Worm (Caenorhabditis elegans) whole organism, early embryonic: ENCODE measurements around the gene smg-3.

Experiments
- B0310.2 ChIP-seq: sonication (generic microtip); optimal IDR thresholded peaks from 2 replicates; lab custom pipeline; 2016; ENCODE audit warnings: mild to moderate bottlenecking, missing genetic modification characterization, missing compliant biosample characterization
- F13C5.2 ChIP-seq: sonication (generic microtip); optimal IDR thresholded peaks from 2 replicates; lab custom pipeline; 2017; ENCODE audit warnings: mild to moderate bottlenecking, missing genetic modification characterization, inconsistent platforms, missing compliant biosample characterization
- aly-1 ChIP-seq: sonication (generic microtip); optimal IDR thresholded peaks from 2 replicates; lab custom pipeline; 2016; ENCODE audit warnings: missing genetic modification characterization, missing compliant biosample characterization
- ama-1 ChIP-seq: fragments of 150-350 bp; optimal IDR thresholded peaks from 2 replicates; lab custom pipeline; 2014
- ceh-13 ChIP-seq: fragments of 200-800 bp; sonication (Bioruptor generic); optimal IDR thresholded peaks from 2 replicates; lab custom pipeline; 2018; ENCODE audit warnings: mild to moderate bottlenecking, missing genetic modification characterization, missing compliant biosample characterization
- ceh-36 ChIP-seq: sonication (generic microtip); optimal IDR thresholded peaks from 2 replicates; lab custom pipeline; 2016; ENCODE audit warnings: missing genetic modification characterization, inconsistent platforms, missing compliant biosample characterization
- ets-7 ChIP-seq: sonication (generic microtip); optimal IDR thresholded peaks from 2 replicates; lab custom pipeline; 2016; ENCODE audit warnings: missing genotype, missing genetic modification characterization, missing compliant biosample characterization
- flt-1 ChIP-seq: fragments of 200-800 bp; sonication (Bioruptor generic); IDR thresholded peaks from 2 replicates; pipeline ENCODE4 v1.3.6; 2022; ENCODE audit warnings: missing genetic modification characterization, missing compliant biosample characterization
- hmbx-1 ChIP-seq: sonication (generic microtip); optimal IDR thresholded peaks from 2 replicates; lab custom pipeline; 2016; ENCODE audit warnings: mild to moderate bottlenecking, missing genetic modification characterization, missing compliant biosample characterization
- hmg-4 ChIP-seq: fragments of 200-800 bp; sonication (Bioruptor generic); optimal IDR thresholded peaks from 2 replicates; lab custom pipeline; 2018; ENCODE audit warnings: mild to moderate bottlenecking, missing genetic modification characterization, missing compliant biosample characterization
- hnd-1 ChIP-seq: sonication (generic microtip); optimal IDR thresholded peaks from 2 replicates; lab custom pipeline; 2016; ENCODE audit warnings: missing genetic modification characterization, missing compliant biosample characterization
- pes-1 ChIP-seq: fragments of 200-800 bp; sonication (Bioruptor generic); IDR thresholded peaks from 2 replicates; pipeline ENCODE4 v1.3.6; 2022; ENCODE audit warnings: missing genetic modification reagents, missing genetic modification characterization, missing compliant biosample characterization
- scrt-1 ChIP-seq: fragments of 200-800 bp; sonication (Bioruptor generic); IDR thresholded peaks from 2 replicates; pipeline ENCODE4 v1.3.6; 2022; ENCODE audit warnings: missing genetic modification characterization, missing compliant biosample characterization
- sea-1 ChIP-seq: fragments of 200-800 bp; sonication (Bioruptor generic); conservative IDR thresholded peaks from 2 replicates; pipeline ENCODE4 v1.3.6; 2022; ENCODE audit warnings: missing genetic modification characterization, missing compliant biosample characterization
- tbx-11 ChIP-seq: fragments of 200-800 bp; sonication (Bioruptor generic); IDR thresholded peaks from 2 replicates; pipeline ENCODE4 v1.3.6; 2022; ENCODE audit warnings: missing genetic modification characterization, missing compliant biosample characterization
- tbx-37 ChIP-seq: fragments of 200-800 bp; sonication (Bioruptor generic); conservative IDR thresholded peaks from 2 replicates; pipeline ENCODE4 v1.3.6; 2022; ENCODE audit warnings: missing genetic modification reagents, missing genetic modification characterization, missing compliant biosample characterization
- tra-4 ChIP-seq: sonication (generic microtip); optimal IDR thresholded peaks from 2 replicates; lab custom pipeline; 2017; ENCODE audit warnings: missing genetic modification characterization, missing compliant biosample characterization

The smg-3 gene

DNA sequence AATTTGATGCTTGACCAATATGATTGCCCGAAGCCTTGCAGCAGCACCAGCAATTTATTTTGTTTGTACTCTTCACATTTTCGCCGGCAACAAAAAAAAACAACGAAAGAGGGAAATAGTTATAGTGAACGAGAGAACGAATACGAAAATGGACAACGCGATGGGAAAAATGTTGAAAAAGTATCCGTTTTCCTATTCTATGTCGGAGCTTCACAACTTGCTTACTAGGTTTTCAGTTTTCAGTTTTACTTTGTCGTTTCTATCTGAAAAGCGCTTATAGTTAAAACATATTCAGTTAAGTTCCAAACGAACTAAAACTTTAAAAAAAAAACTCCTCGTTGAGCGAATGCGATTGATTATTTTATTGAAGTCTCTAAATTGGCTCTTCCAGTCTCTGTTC lies 44.7 kb downstream of the smg-3 start:
- TF ChIP-seq ceh-13 (GFP tag; lab: Kevin White, UChicago) (no peak), ceh-36 (no peak), aly-1 (tag; lab: Kevin White, UChicago) (no peak), hmbx-1 (tag; lab: Kevin White, UChicago) (no peak), B0310.2 (no peak), ets-7 (no peak), hnd-1 (tag; lab: Kevin White, UChicago) (no peak), hmg-4 (no peak), ama-1 (lab: Kevin White, UChicago) (no peak), tbx-37 (GFP tag; lab: Robert Waterston, UW) (no peak), flt-1 (no peak), tbx-11 (no peak), F13C5.2 (tag; lab: Kevin White, UChicago) (no peak), scrt-1 (no peak), sea-1 (GFP tag; lab: Robert Waterston, UW) (no peak), tra-4 (tag; lab: Kevin White, UChicago) (no peak), pes-1 (GFP tag; lab: Robert Waterston, UW) (no peak)

DNA sequence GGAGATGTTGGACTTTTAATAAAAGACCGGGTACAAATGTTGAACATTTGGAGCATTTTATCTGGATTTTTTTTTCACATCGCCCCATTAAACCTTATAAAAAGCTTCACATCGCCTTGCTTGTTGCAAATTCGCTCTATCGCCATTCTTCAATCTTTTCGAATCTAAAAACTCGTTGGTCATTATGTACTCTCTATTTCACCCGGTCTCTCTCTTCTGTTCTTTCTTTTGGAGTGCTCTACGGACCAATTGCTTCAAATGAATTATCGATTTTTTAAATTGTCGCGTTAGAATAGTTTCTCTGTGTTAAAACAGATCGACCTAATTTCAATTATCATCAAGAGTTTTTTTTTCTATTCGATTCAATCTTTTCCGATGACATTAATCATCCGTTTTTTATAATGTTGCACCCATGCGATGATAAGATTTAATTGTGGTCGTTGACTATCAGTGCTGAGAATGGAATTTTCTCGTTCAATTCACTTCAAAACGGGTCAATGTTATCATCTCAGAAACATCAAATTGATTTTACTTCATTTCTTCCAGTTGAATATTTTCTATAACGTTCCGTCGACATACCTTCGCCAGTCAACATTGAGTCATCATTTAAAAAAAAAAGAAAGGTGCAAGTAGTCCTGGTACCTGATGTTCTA lies 45.4 kb downstream of the smg-3 start:
- TF ChIP-seq tbx-11 (no peak), F13C5.2 (tag; lab: Kevin White, UChicago) (no peak), scrt-1 (no peak), tra-4 (tag; lab: Kevin White, UChicago) (no peak), ama-1 (lab: Kevin White, UChicago) (no peak), pes-1 (GFP tag; lab: Robert Waterston, UW) (no peak), hnd-1 (tag; lab: Kevin White, UChicago) (no peak), ets-7 (no peak)

DNA sequence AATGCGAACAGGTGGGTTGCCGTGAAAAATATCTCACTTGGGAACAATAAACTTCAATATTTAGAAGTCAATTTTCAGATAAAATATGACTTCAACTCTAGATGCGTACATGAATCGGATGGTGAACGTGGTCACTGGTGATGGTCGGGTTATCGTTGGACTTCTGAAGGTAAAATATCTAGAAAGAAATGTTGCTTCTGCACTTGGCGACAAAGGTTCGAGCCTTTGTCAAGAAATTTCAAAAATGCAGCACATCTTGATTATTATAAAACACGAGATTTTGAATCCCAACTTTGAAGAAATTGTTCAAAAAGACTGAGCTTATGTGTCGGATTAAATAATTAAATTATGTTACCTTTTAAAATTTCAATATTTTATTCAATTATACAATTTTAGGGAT lies 46.4 kb downstream of the smg-3 start, which contains the start of gene lsm-8:
Gene lsm-8, plus strand, starts transcription at position 79 of the 400 bp plus-strand sequence.
- no peak for TF ChIP-seq aly-1 (tag; lab: Kevin White, UChicago)
- no peak for TF ChIP-seq tbx-11
- TF ChIP-seq ets-7 = no peak
- no peak for TF ChIP-seq sea-1 (GFP tag; lab: Robert Waterston, UW)
- TF ChIP-seq tra-4 (tag; lab: Kevin White, UChicago) = no peak
- TF ChIP-seq pes-1 (GFP tag; lab: Robert Waterston, UW) = no peak
- TF ChIP-seq ceh-36 = no peak
- no peak for TF ChIP-seq hmbx-1 (tag; lab: Kevin White, UChicago)
- TF ChIP-seq B0310.2 = no peak
- TF ChIP-seq hmg-4 = no peak
- no peak for TF ChIP-seq flt-1
- no peak for TF ChIP-seq ceh-13 (GFP tag; lab: Kevin White, UChicago)
- no peak for TF ChIP-seq ama-1 (lab: Kevin White, UChicago)
- TF ChIP-seq tbx-37 (GFP tag; lab: Robert Waterston, UW) = no peak
- TF ChIP-seq F13C5.2 (tag; lab: Kevin White, UChicago) = no peak
- TF ChIP-seq hnd-1 (tag; lab: Kevin White, UChicago) = no peak
- no peak for TF ChIP-seq scrt-1

DNA sequence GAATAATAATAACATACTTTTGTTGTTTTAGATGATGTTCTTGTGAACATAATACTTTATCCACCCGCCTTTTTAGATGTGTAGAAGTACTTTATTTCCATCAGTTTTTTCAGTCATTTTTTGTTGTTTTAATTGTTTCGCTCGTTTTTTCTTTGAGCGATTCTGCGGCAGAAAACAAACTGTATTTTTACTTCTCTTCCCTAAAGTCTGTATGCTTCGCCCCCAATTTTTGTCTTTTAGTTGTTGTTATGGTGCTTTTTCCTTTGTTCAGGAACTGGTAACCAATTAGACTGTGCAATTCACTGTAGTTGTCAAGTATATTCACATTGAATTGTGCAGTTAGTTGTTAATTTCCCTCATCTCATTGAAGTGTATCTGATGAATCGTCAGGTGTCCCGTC lies 47.1 kb downstream of the smg-3 start:
- TF ChIP-seq F13C5.2 (tag; lab: Kevin White, UChicago) (no peak), pes-1 (GFP tag; lab: Robert Waterston, UW) (no peak), tra-4 (tag; lab: Kevin White, UChicago) (no peak), aly-1 (tag; lab: Kevin White, UChicago) (no peak), flt-1 (no peak), ceh-36 (no peak), scrt-1 (no peak), ama-1 (lab: Kevin White, UChicago) (no peak), hmbx-1 (tag; lab: Kevin White, UChicago) (no peak), B0310.2 (no peak), ceh-13 (GFP tag; lab: Kevin White, UChicago) (no peak), hmg-4 (no peak), sea-1 (GFP tag; lab: Robert Waterston, UW) (no peak), hnd-1 (tag; lab: Kevin White, UChicago) (no peak), tbx-37 (GFP tag; lab: Robert Waterston, UW) (no peak), ets-7 (no peak), tbx-11 (no peak)

DNA sequence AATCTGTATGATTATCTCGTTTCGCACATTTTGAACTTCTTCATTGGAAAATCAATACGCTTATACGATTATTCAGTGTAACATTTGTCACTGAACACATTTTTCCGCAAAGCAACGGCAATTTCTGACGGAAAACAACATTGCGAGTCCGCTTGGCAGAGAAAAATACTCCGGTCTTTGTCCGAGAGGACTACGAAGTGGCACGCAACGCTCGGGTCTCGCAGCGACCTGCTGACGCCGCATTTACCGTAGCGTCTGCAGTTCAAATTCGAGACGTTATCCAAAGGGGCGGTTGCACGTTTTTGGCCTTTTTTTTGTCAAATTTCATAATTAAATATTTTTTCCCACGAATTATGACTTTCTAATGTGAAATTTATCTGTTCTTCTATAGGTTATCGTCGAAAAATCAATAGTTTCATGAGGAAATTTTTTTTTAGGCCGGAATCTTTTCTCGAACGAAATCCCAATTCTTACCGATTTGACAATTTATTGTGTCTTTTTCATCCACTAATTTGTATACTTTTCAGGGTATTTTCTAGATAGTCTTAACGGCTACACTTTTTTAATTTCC lies 49.2 kb downstream of the smg-3 start, which contains the start of gene sqd-1:
Gene sqd-1, plus strand, starts transcription at position 521 of the 571 bp plus-strand sequence.
- TF ChIP-seq hnd-1 (tag; lab: Kevin White, UChicago) = no peak
- no peak for TF ChIP-seq tra-4 (tag; lab: Kevin White, UChicago)
- no peak for TF ChIP-seq hmbx-1 (tag; lab: Kevin White, UChicago)
- peak; percentile 80 for TF ChIP-seq F13C5.2 (tag; lab: Kevin White, UChicago)
- peak; percentile 73 for TF ChIP-seq hmg-4
- TF ChIP-seq ceh-13 (GFP tag; lab: Kevin White, UChicago) = no peak
- peak; percentile 54; the same call in 1 of the 2 replicates for TF ChIP-seq tbx-37 (GFP tag; lab: Robert Waterston, UW)
- TF ChIP-seq aly-1 (tag; lab: Kevin White, UChicago) = no peak
- peak; percentile 49; the same call in 1 of the 2 replicates for TF ChIP-seq tbx-11
- no peak for TF ChIP-seq ceh-36
- peak; percentile 63; the same call in 1 of the 2 replicates for TF ChIP-seq flt-1
- peak; percentile 54; the same call in 1 of the 2 replicates for TF ChIP-seq pes-1 (GFP tag; lab: Robert Waterston, UW)
- TF ChIP-seq sea-1 (GFP tag; lab: Robert Waterston, UW) = no peak
- no peak for TF ChIP-seq ets-7
- TF ChIP-seq B0310.2 = no peak
- TF ChIP-seq scrt-1 = no peak
- TF ChIP-seq ama-1 (lab: Kevin White, UChicago) = no peak

DNA sequence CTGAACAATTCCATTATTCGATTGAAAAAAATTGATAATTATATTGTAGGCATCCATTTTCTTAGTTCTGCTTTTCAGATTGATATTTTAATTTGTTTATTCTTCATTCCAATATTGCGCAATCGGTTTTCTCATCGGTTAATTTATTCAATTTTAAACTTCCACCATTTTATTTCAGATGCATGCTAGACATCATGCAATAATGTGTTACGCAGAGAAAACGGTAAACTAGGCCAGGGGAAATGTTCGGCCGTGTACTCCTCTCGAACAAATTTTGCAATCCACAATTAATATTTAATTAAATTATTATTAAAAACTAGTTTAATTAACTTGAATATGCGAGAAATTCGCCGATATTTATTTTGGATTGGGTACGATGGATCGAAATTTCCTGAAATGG lies 51.2 kb downstream of the smg-3 start, which contains the start of gene Y73B6BL.29:
Gene Y73B6BL.29, plus strand, starts transcription at position 263 of the 400 bp plus-strand sequence.
- TF ChIP-seq tra-4 (tag; lab: Kevin White, UChicago) = no peak
- no peak for TF ChIP-seq hmg-4
- no peak for TF ChIP-seq tbx-11
- TF ChIP-seq scrt-1 = no peak
- TF ChIP-seq tbx-37 (GFP tag; lab: Robert Waterston, UW) = peak; percentile 81
- TF ChIP-seq B0310.2 = no peak
- TF ChIP-seq sea-1 (GFP tag; lab: Robert Waterston, UW) = no peak
- TF ChIP-seq ets-7 = no peak
- peak; percentile 25 for TF ChIP-seq hmbx-1 (tag; lab: Kevin White, UChicago)
- TF ChIP-seq ceh-13 (GFP tag; lab: Kevin White, UChicago) = no peak
- no peak for TF ChIP-seq hnd-1 (tag; lab: Kevin White, UChicago)
- TF ChIP-seq ama-1 (lab: Kevin White, UChicago) = no peak
- TF ChIP-seq ceh-36 = no peak
- TF ChIP-seq aly-1 (tag; lab: Kevin White, UChicago) = no peak
- TF ChIP-seq pes-1 (GFP tag; lab: Robert Waterston, UW) = peak; percentile 53; the same call in 1 of the 2 replicates
- peak; percentile 9 for TF ChIP-seq F13C5.2 (tag; lab: Kevin White, UChicago)
- no peak for TF ChIP-seq flt-1
